Worm (Caenorhabditis elegans) whole organism, L2 larva: ENCODE data around the gene F13E9.9.

ENCODE experiments used
- dmd-4 ChIP-seq: sonication (generic microtip); optimal IDR thresholded peaks from 2 replicates; lab custom pipeline; 2017; ENCODE audit warnings: missing biosample characterization, missing genetic modification characterization
- lin-13 ChIP-seq: fragments of 150-350 bp; optimal IDR thresholded peaks from 2 replicates; lab custom pipeline; 2014; ENCODE audit warnings: missing biosample characterization, missing genetic modification reagents, missing genetic modification characterization
- nhr-11 ChIP-seq: fragments of 150-350 bp; optimal IDR thresholded peaks from 2 replicates; lab custom pipeline; 2014; ENCODE audit warnings: missing biosample characterization, missing genetic modification characterization

- TF ChIP-seq lin-13 (GFP tag; lab: Kevin White, UChicago) (peak; percentile 54), dmd-4 (tag; lab: Kevin White, UChicago) (no peak), nhr-11 (tag; lab: Kevin White, UChicago) (no peak)
Measured at ce11 chrIV:10933062-10933552, 34.1 kb upstream of the F13E9.9 start, which contains the start of the genes dnc-1 and lsm-7.
